Worm (Caenorhabditis elegans): ENCODE data around the gene R11G10.4.

- no peak for TF ChIP-seq ztf-4 (tag; optimal IDR thresholded peaks at IDR 0.05)
- TF ChIP-seq lin-39 (tag; optimal IDR thresholded peaks at IDR 0.05) = no peak
- no peak for TF ChIP-seq ama-1 (optimal IDR thresholded peaks at IDR 0.05)
- no peak for TF ChIP-seq unc-62 (GFP tag; optimal IDR thresholded peaks at IDR 0.05)
Observed at ce11 chrV:13489830-13490229, 16.6 kb upstream of the R11G10.4 start, which contains the start of gene T10G3.3.
